Fruit fly (Drosophila melanogaster): Measurements from ENCODE around the gene raskol.

raskol gene

DNA sequence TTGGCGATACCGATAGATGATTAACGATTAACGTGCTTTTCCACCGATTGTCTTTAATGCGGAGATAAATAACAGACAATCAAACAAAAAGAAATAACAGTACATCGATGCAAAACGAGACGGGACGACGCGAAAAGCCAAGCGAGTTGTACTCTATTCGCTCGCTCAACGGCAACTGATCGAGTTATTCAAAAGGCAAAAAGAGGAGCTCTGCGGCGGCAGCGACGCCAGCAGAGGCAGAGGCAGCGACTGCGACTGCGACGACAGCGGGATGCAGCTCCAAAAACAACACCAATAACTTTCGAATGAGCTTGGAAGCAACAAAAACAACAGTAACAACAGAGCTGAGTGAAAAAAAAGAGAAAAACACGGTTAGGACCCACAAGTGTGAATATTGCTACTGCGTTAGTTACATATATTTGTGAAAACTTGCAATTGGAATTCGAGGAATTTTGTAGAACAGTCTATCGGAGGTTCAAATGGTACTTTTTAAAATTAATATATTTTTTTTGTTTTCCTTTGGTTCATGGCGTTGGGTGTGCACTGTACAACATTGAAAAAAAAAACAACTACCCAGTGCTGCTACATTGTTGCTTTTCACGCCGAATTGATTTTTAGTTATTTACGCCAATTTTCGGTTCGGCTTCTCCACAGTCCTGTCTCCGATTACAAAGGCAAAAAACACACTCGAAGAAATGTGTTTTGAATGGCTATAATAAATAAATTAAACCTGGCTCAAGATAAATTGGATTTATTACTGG is 27.0 kb upstream of the raskol start (continued):
- TF ChIP-seq Bteb2 (GFP tag; optimal IDR thresholded peaks at IDR 0.05) (no peak), twi (tag; optimal IDR thresholded peaks at IDR 0.05) (peak; percentile 2), tio (GFP tag; optimal IDR thresholded peaks at IDR 0.05) (peak; percentile 25), Opbp (GFP tag; IDR thresholded peaks at IDR 0.05; ENCODE audit: partially characterized antibody) (no peak), ranshi (GFP tag; IDR thresholded peaks at IDR 0.05) (peak; percentile 72), CG15011 (GFP tag; optimal IDR thresholded peaks at IDR 0.05) (peak; percentile 47), yki (optimal IDR thresholded peaks at IDR 0.05) (no peak), dm (GFP tag; optimal IDR thresholded peaks at IDR 0.05) (no peak), CG16813 (GFP tag; IDR thresholded peaks at IDR 0.05; ENCODE audit: partially characterized antibody) (no peak), fd3F (GFP tag; optimal IDR thresholded peaks at IDR 0.05) (no peak), pzg (GFP tag; optimal IDR thresholded peaks at IDR 0.05) (no peak), Taf1 (GFP tag; IDR thresholded peaks at IDR 0.05) (0 out of 2 replicates have a peak, but pooled peaks have one; percentile 17), ems (GFP tag; optimal IDR thresholded peaks at IDR 0.05) (peak; percentile 39), CG17912 (GFP tag; optimal IDR thresholded peaks at IDR 0.05) (no peak), sisA (GFP tag; IDR thresholded peaks at IDR 0.05) (peak; percentile 88), C15 (GFP tag; IDR thresholded peaks at IDR 0.05) (peak; percentile 63; the same call in 1 of the 3 replicates), pan (optimal IDR thresholded peaks at IDR 0.05) (no peak), pan (GFP tag; optimal IDR thresholded peaks at IDR 0.05 in 1 of 2, IDR thresholded peaks at IDR 0.05 in 1 of 2) (peak in 1 of 2 experiments; percentile 86), CG10431 (GFP tag; optimal IDR thresholded peaks at IDR 0.05) (peak; percentile 26), sens (GFP tag) (peak; percentile 89), CG15601 (tag; optimal IDR thresholded peaks at IDR 0.05) (peak; percentile 61), CG10979 (tag; optimal IDR thresholded peaks at IDR 0.05) (peak; percentile 71), oc (tag; optimal IDR thresholded peaks at IDR 0.05) (peak; percentile 6), B-H2 (GFP tag; optimal IDR thresholded peaks at IDR 0.05) (no peak), aop (GFP tag; IDR thresholded peaks at IDR 0.05) (peak; percentile 66), CG4328 (GFP tag; optimal IDR thresholded peaks at IDR 0.05) (no peak), CG6689 (GFP tag; IDR thresholded peaks at IDR 0.05) (peak; percentile 86), CHES-1-like (GFP tag; optimal IDR thresholded peaks at IDR 0.05) (no peak), Xrp1 (GFP tag; IDR thresholded peaks at IDR 0.05) (peak; percentile 88), CG7987 (GFP tag; optimal IDR thresholded peaks at IDR 0.05) (no peak), bsh (GFP tag; optimal IDR thresholded peaks at IDR 0.05) (peak; percentile 75 to 88), trem (tag; optimal IDR thresholded peaks at IDR 0.05) (peak; percentile 26), CG8944 (GFP tag; optimal IDR thresholded peaks at IDR 0.05) (peak; percentile 23), esg (GFP tag; conservative IDR thresholded peaks at IDR 0.05) (peak; percentile 81), CG34224 (GFP tag; IDR thresholded peaks at IDR 0.05; ENCODE audit: partially characterized antibody) (no peak), kni (GFP tag; optimal IDR thresholded peaks at IDR 0.05) (no peak), CG30431 (GFP tag; optimal IDR thresholded peaks at IDR 0.05) (peak; percentile 0), danr (GFP tag; IDR thresholded peaks at IDR 0.05) (peak; percentile 56; the same call in 1 of the 2 replicates), tin (GFP tag; optimal IDR thresholded peaks at IDR 0.05) (peak; percentile 49), tgo (GFP tag; IDR thresholded peaks at IDR 0.05) (peak; percentile 77), CG12659 (GFP tag; optimal IDR thresholded peaks at IDR 0.05) (peak; percentile 41), CG5953 (GFP tag; IDR thresholded peaks at IDR 0.05) (peak; percentile 83), gt (GFP tag; IDR thresholded peaks at IDR 0.05) (peak; percentile 59), CG3163 (GFP tag; optimal IDR thresholded peaks at IDR 0.05) (no peak), Drgx (GFP tag; IDR thresholded peaks at IDR 0.05) (peak; percentile 96), ab (GFP tag; optimal IDR thresholded peaks at IDR 0.05) (peak; percentile 52), CG8290 (GFP tag; optimal IDR thresholded peaks at IDR 0.05) (no peak), CG8290 (tag; optimal IDR thresholded peaks at IDR 0.05) (no peak), cato (GFP tag; optimal IDR thresholded peaks at IDR 0.05; ENCODE audit: borderline replicate concordance) (peak; percentile 46), crol (GFP tag; IDR thresholded peaks at IDR 0.05) (no peak), E2f2 (GFP tag; IDR thresholded peaks at IDR 0.05) (peak; percentile 60)
